Fruit fly (Drosophila melanogaster) whole organism, prepupa: ENCODE measurements around the gene Unr.

ENCODE experiments used
- Blimp-1 ChIP-seq: fragments of 200-800 bp; sonication (Bioruptor generic); optimal IDR thresholded peaks from 3 replicates; lab custom pipeline; 2017; ENCODE audit warnings: missing biosample characterization, missing genetic modification characterization, mild to moderate bottlenecking, moderate library complexity, missing genetic modification reagents
- CG10631 ChIP-seq: fragments of 200-800 bp; sonication (Bioruptor generic); optimal IDR thresholded peaks from 2 replicates; lab custom pipeline; 2016; ENCODE audit warnings: missing biosample characterization, missing genetic modification characterization
- CG10669 ChIP-seq: fragments of 200-800 bp; sonication (Bioruptor generic); optimal IDR thresholded peaks from 3 replicates; lab custom pipeline; 2018; ENCODE audit warnings: missing biosample characterization, mild to moderate bottlenecking, missing genetic modification characterization, moderate library complexity
- CG11294 ChIP-seq: fragments of 200-800 bp; sonication (Bioruptor generic); IDR thresholded peaks from 2 replicates; pipeline ENCODE4 v1.3.6; 2022; ENCODE audit warnings: missing biosample characterization, missing genetic modification characterization
- CG11762 ChIP-seq: fragments of 200-800 bp; sonication (Bioruptor generic); optimal IDR thresholded peaks from 3 replicates; lab custom pipeline; 2016; ENCODE audit warnings: missing biosample characterization, missing genetic modification characterization; ENCODE audit not compliant: insufficient read depth
- CG16779 ChIP-seq: fragments of 200-800 bp; sonication (Bioruptor generic); optimal IDR thresholded peaks from 3 replicates; lab custom pipeline; 2017; ENCODE audit warnings: missing biosample characterization, mild to moderate bottlenecking, missing genetic modification characterization
- CG3032 ChIP-seq: fragments of 200-800 bp; optimal IDR thresholded peaks from 2 replicates; lab custom pipeline; 2019; ENCODE audit warnings: missing biosample characterization, mild to moderate bottlenecking, missing genetic modification characterization, moderate library complexity
- CG32006 ChIP-seq: fragments of 200-800 bp; sonication (Bioruptor generic); optimal IDR thresholded peaks from 3 replicates; lab custom pipeline; 2017; ENCODE audit warnings: missing biosample characterization, mild to moderate bottlenecking, missing genetic modification characterization
- CG34406 ChIP-seq: fragments of 200-800 bp; sonication (Bioruptor generic); optimal IDR thresholded peaks from 3 replicates; lab custom pipeline; 2016; ENCODE audit warnings: missing biosample characterization, missing genetic modification characterization
- CG4318 ChIP-seq: fragments of 200-800 bp; sonication (Bioruptor generic); optimal IDR thresholded peaks from 3 replicates; lab custom pipeline; 2017; ENCODE audit warnings: missing biosample characterization, mild to moderate bottlenecking, missing genetic modification characterization
- CG6163 ChIP-seq: fragments of 200-800 bp; sonication (Bioruptor generic); IDR thresholded peaks from 3 replicates; pipeline ENCODE4 v1.3.6; 2022; ENCODE audit warnings: missing biosample characterization, missing genetic modification characterization
- CG6276 ChIP-seq: fragments of 200-800 bp; sonication (Bioruptor generic); optimal IDR thresholded peaks from 2 replicates; lab custom pipeline; 2017; ENCODE audit warnings: missing biosample characterization, mild to moderate bottlenecking, missing genetic modification characterization
- CG6792 ChIP-seq: fragments of 200-800 bp; sonication (Bioruptor generic); optimal IDR thresholded peaks from 3 replicates; lab custom pipeline; 2016; ENCODE audit warnings: missing biosample characterization, missing genetic modification characterization
- CG6808 ChIP-seq: fragments of 200-800 bp; sonication (Bioruptor generic); optimal IDR thresholded peaks from 3 replicates; lab custom pipeline; 2017; ENCODE audit warnings: missing biosample characterization, missing genetic modification characterization, mild to moderate bottlenecking, moderate library complexity, missing genetic modification reagents
- CG6854 ChIP-seq: fragments of 200-800 bp; sonication (Bioruptor generic); optimal IDR thresholded peaks from 2 replicates; lab custom pipeline; 2017; ENCODE audit warnings: missing biosample characterization, mild to moderate bottlenecking, missing genetic modification characterization
- CG7368 ChIP-seq: fragments of 200-800 bp; sonication (Bioruptor generic); optimal IDR thresholded peaks from 3 replicates; lab custom pipeline; 2016; ENCODE audit warnings: missing biosample characterization, missing genetic modification characterization
- CG8319 ChIP-seq: fragments of 200-800 bp; sonication (Bioruptor generic); optimal IDR thresholded peaks from 3 replicates; lab custom pipeline; 2016; ENCODE audit warnings: missing biosample characterization, missing genetic modification characterization
- CG8632 ChIP-seq: fragments of 200-800 bp; sonication (Bioruptor generic); optimal IDR thresholded peaks from 3 replicates; lab custom pipeline; 2016; ENCODE audit warnings: missing biosample characterization, missing genetic modification characterization
- CG9139 ChIP-seq: fragments of 200-800 bp; sonication (Bioruptor generic); optimal IDR thresholded peaks from 3 replicates; lab custom pipeline; 2017; ENCODE audit warnings: missing biosample characterization, mild to moderate bottlenecking, missing genetic modification characterization
- Eip75B ChIP-seq: fragments of 200-800 bp; sonication (Bioruptor generic); optimal IDR thresholded peaks from 3 replicates; lab custom pipeline; 2016; ENCODE audit warnings: missing biosample characterization, missing genetic modification characterization
- Eip78C ChIP-seq: fragments of 200-800 bp; sonication (Bioruptor generic); peaks from one replicate; lab custom pipeline; 2016; ENCODE audit warnings: missing biosample characterization, missing genetic modification characterization
- Gug ChIP-seq: fragments of 200-800 bp; sonication (Bioruptor generic); IDR thresholded peaks from 2 replicates; pipeline ENCODE4 v1.3.6; 2022; ENCODE audit warnings: missing biosample characterization, missing genetic modification characterization
- Hr38 ChIP-seq: sonication (Bioruptor generic); optimal IDR thresholded peaks from 2 replicates; lab custom pipeline; 2016; ENCODE audit warnings: missing biosample characterization, missing genetic modification characterization
- Hr4 ChIP-seq: fragments of 200-800 bp; sonication (Bioruptor generic); optimal IDR thresholded peaks from 3 replicates; lab custom pipeline; 2016; ENCODE audit warnings: missing biosample characterization, missing genetic modification characterization
- OdsH ChIP-seq: fragments of 200-800 bp; sonication (Bioruptor generic); optimal IDR thresholded peaks from 3 replicates; lab custom pipeline; 2016; ENCODE audit warnings: missing biosample characterization, missing genetic modification characterization
- Sox102F ChIP-seq: fragments of 200-800 bp; sonication (Bioruptor generic); optimal IDR thresholded peaks from 2 replicates; lab custom pipeline; 2016; ENCODE audit warnings: missing biosample characterization, mild to moderate bottlenecking, missing genetic modification characterization
- Sox14 ChIP-seq: fragments of 200-800 bp; sonication (Bioruptor generic); optimal IDR thresholded peaks from 3 replicates; lab custom pipeline; 2016; ENCODE audit warnings: missing biosample characterization, missing genetic modification characterization
- achi ChIP-seq: fragments of 200-800 bp; sonication (Bioruptor generic); optimal IDR thresholded peaks from 3 replicates; lab custom pipeline; 2016; ENCODE audit warnings: missing biosample characterization, missing genetic modification characterization
- acj6 ChIP-seq: fragments of 200-800 bp; sonication (Bioruptor generic); optimal IDR thresholded peaks from 3 replicates; lab custom pipeline; 2016; ENCODE audit warnings: missing biosample characterization, missing genetic modification characterization
- dsx ChIP-seq: fragments of 200-800 bp; optimal IDR thresholded peaks from 3 replicates; lab custom pipeline; 2019; ENCODE audit warnings: missing biosample characterization, mild to moderate bottlenecking, missing genetic modification characterization, moderate library complexity; ENCODE audit not compliant: poor library complexity, severe bottlenecking
- eg ChIP-seq: fragments of 200-800 bp; sonication (Bioruptor generic); IDR thresholded peaks from 3 replicates; pipeline ENCODE4 v1.3.6; 2022; ENCODE audit warnings: missing biosample characterization, missing genetic modification characterization
- esn ChIP-seq: fragments of 200-800 bp; sonication (Bioruptor generic); optimal IDR thresholded peaks from 2 replicates; lab custom pipeline; 2016; ENCODE audit warnings: missing biosample characterization, mild to moderate bottlenecking, missing genetic modification characterization, moderate library complexity
- fd59A ChIP-seq: fragments of 200-800 bp; sonication (Bioruptor generic); optimal IDR thresholded peaks from 2 replicates; lab custom pipeline; 2017; ENCODE audit warnings: missing biosample characterization, mild to moderate bottlenecking, missing genetic modification characterization, missing genetic modification reagents
- fd85E ChIP-seq: fragments of 200-800 bp; sonication (Bioruptor generic); optimal IDR thresholded peaks from 3 replicates; lab custom pipeline; 2016; ENCODE audit warnings: missing biosample characterization, missing genetic modification characterization
- fkh ChIP-seq: fragments of 200-800 bp; sonication (Bioruptor generic); optimal IDR thresholded peaks from 3 replicates; lab custom pipeline; 2017; ENCODE audit warnings: missing biosample characterization, mild to moderate bottlenecking, missing genetic modification characterization, moderate library complexity
- lz ChIP-seq: fragments of 200-800 bp; sonication (Bioruptor generic); optimal IDR thresholded peaks from 3 replicates; lab custom pipeline; 2016; ENCODE audit warnings: missing biosample characterization, missing genetic modification characterization
- net ChIP-seq: fragments of 200-800 bp; sonication (Bioruptor generic); optimal IDR thresholded peaks from 3 replicates; lab custom pipeline; 2016; ENCODE audit warnings: missing biosample characterization, missing genetic modification characterization
- pdm3 ChIP-seq: fragments of 200-800 bp; sonication (Bioruptor generic); optimal IDR thresholded peaks from 3 replicates; lab custom pipeline; 2016; ENCODE audit warnings: missing biosample characterization, missing genetic modification characterization
- salr ChIP-seq, 2 experiments: fragments of 200-800 bp; sonication (Bioruptor generic); optimal IDR thresholded peaks; 3 replicates each; lab custom pipeline; 2016 to 2018; ENCODE audit warnings: missing biosample characterization in 2 of 2, missing genetic modification characterization in 2 of 2, mild to moderate bottlenecking in 1 of 2
- ss ChIP-seq, 2 experiments: fragments of 200-800 bp; sonication (Bioruptor generic); optimal IDR thresholded peaks; 2 replicates in 1 of 2; 3 replicates in 1 of 2; lab custom pipeline; 2017 to 2018; ENCODE audit warnings: mild to moderate bottlenecking in 2 of 2, missing biosample characterization in 2 of 2, missing genetic modification characterization in 2 of 2, moderate library complexity in 1 of 2
- svp ChIP-seq: fragments of 200-800 bp; sonication (Bioruptor generic); peaks from one replicate; lab custom pipeline; 2016; ENCODE audit warnings: missing biosample characterization, missing genetic modification characterization
- topi ChIP-seq: fragments of 200-800 bp; sonication (Bioruptor generic); optimal IDR thresholded peaks from 3 replicates; lab custom pipeline; 2016; ENCODE audit warnings: missing biosample characterization, missing genetic modification characterization
- vri ChIP-seq: fragments of 200-800 bp; sonication (Bioruptor generic); optimal IDR thresholded peaks from 3 replicates; lab custom pipeline; 2016; ENCODE audit warnings: missing biosample characterization, mild to moderate bottlenecking, missing genetic modification characterization

Unr gene

dm6 chr3L:8460050-8460878, 18.1 kb upstream of the Unr start (continued):
- TF ChIP-seq pdm3 (peak; percentile 56), vri (GFP tag; lab: Kevin White, UChicago) (peak; percentile 33), fd85E (no peak), CG6792 (GFP tag; lab: Kevin White, UChicago) (no peak), CG32006 (GFP tag; lab: Kevin White, UChicago) (peak; percentile 69), Eip75B (GFP tag; lab: Kevin White, UChicago) (no peak), net (GFP tag; lab: Kevin White, UChicago) (no peak), CG6163 (GFP tag; lab: Robert Waterston, UW) (no peak; the same call in 2 of the 3 replicates), CG11294 (GFP tag; lab: Robert Waterston, UW) (no peak), CG10631 (GFP tag; lab: Kevin White, UChicago) (peak; percentile 61)

- TF ChIP-seq eg (GFP tag; lab: Robert Waterston, UW) (no peak), CG16779 (tag; lab: Kevin White, UChicago) (no peak), ss (GFP tag; optimal IDR thresholded peaks at IDR 0.05; lab: Kevin White, UChicago) (peak in 1 of 2 experiments; percentile 25), OdsH (no peak), fd59A (GFP tag; lab: Kevin White, UChicago) (no peak), Gug (GFP tag; lab: Robert Waterston, UW) (0 out of 2 replicates have a peak, but pooled peaks have one; percentile 4), CG10669 (GFP tag; lab: Kevin White, UChicago) (no peak)
These were observed 17.4 kb upstream of the Unr start for dm6 chr3L:8459615-8460004.

- TF ChIP-seq Eip78C (GFP tag; lab: Kevin White, UChicago): peak; percentile 95
- TF ChIP-seq achi (GFP tag; lab: Kevin White, UChicago): peak; percentile 68
- TF ChIP-seq CG3032: peak; percentile 68
- TF ChIP-seq CG4318 (GFP tag; lab: Kevin White, UChicago): peak; percentile 53
- TF ChIP-seq Eip75B (GFP tag; lab: Kevin White, UChicago): peak; percentile 63
- TF ChIP-seq dsx (GFP tag; lab: Kevin White, UChicago): peak; percentile 18
- TF ChIP-seq CG16779 (tag; lab: Kevin White, UChicago): no peak
- TF ChIP-seq CG7368: no peak
- TF ChIP-seq acj6 (GFP tag; lab: Kevin White, UChicago): peak; percentile 66
- TF ChIP-seq CG6854 (GFP tag; lab: Kevin White, UChicago): no peak
- peak; percentile 59 for TF ChIP-seq Sox14 (GFP tag; lab: Kevin White, UChicago)
- peak; percentile 50 for TF ChIP-seq CG11762 (GFP tag; lab: Kevin White, UChicago)
- peak; percentile 57 for TF ChIP-seq Hr4 (GFP tag; lab: Kevin White, UChicago)
- TF ChIP-seq CG9139 (GFP tag; lab: Kevin White, UChicago): peak; percentile 1
- peak; percentile 60 for TF ChIP-seq topi (GFP tag; lab: Kevin White, UChicago)
- no peak for TF ChIP-seq fkh (GFP tag; lab: Kevin White, UChicago)
- no peak for TF ChIP-seq Blimp-1 (GFP tag; lab: Kevin White, UChicago)
- no peak for TF ChIP-seq Hr38 (GFP tag; lab: Kevin White, UChicago)
- TF ChIP-seq CG8319 (GFP tag; lab: Kevin White, UChicago): peak; percentile 58
- TF ChIP-seq CG11294 (GFP tag; lab: Robert Waterston, UW): no peak
- no peak for TF ChIP-seq CG8632
- peak; percentile 64 for TF ChIP-seq CG6792 (GFP tag; lab: Kevin White, UChicago)
- peak; percentile 72 for TF ChIP-seq fd59A (GFP tag; lab: Kevin White, UChicago)
- peak; percentile 74 for TF ChIP-seq svp (GFP tag; lab: Kevin White, UChicago)
- TF ChIP-seq Gug (GFP tag; lab: Robert Waterston, UW): peak; percentile 47
- TF ChIP-seq esn: peak; percentile 56
- TF ChIP-seq pdm3: peak; percentile 64
- TF ChIP-seq CG6808 (GFP tag; lab: Kevin White, UChicago): peak; percentile 67
- peak; percentile 43 for TF ChIP-seq lz
- peak; percentile 47 for TF ChIP-seq CG34406 (GFP tag; lab: Kevin White, UChicago)
- TF ChIP-seq salr (GFP tag; optimal IDR thresholded peaks at IDR 0.05; lab: Kevin White, UChicago): peak in 1 of 2 experiments; percentile 60
- TF ChIP-seq OdsH: peak; percentile 67
- TF ChIP-seq Sox102F (GFP tag; lab: Kevin White, UChicago): peak; percentile 60
- peak; percentile 51 for TF ChIP-seq CG6276 (GFP tag; lab: Kevin White, UChicago)
These were observed 16.8 kb upstream of the Unr start for dm6 chr3L:8458767-8459614.
